Fruit fly (Drosophila melanogaster): ENCODE measurements around the gene Qtzl.

Qtzl gene

dm6 chr2L:12021193-12021592 lies 25.7 kb downstream of the Qtzl start (continued):
- TF ChIP-seq CG4820 (GFP tag; optimal IDR thresholded peaks at IDR 0.05) (no peak), stwl (tag; optimal IDR thresholded peaks at IDR 0.05) (no peak), CG7839 (tag; optimal IDR thresholded peaks at IDR 0.05) (peak; percentile 29), CG7987 (GFP tag; optimal IDR thresholded peaks at IDR 0.05) (peak; percentile 91), her (GFP tag; optimal IDR thresholded peaks at IDR 0.05) (no peak), CG12942 (GFP tag; optimal IDR thresholded peaks at IDR 0.05) (peak; percentile 62), CG12744 (GFP tag; optimal IDR thresholded peaks at IDR 0.05) (peak; percentile 62), salm (tag; optimal IDR thresholded peaks at IDR 0.05) (peak; percentile 9), gro (GFP tag; optimal IDR thresholded peaks at IDR 0.05) (peak; percentile 25), Sin3A (optimal IDR thresholded peaks at IDR 0.05) (no peak), HmgD (GFP tag; optimal IDR thresholded peaks at IDR 0.05) (no peak), CG9817 (tag; optimal IDR thresholded peaks at IDR 0.05) (peak; percentile 29), CG14050 (GFP tag; IDR thresholded peaks at IDR 0.05) (no peak), wor (GFP tag; IDR thresholded peaks at IDR 0.05) (no peak), trh (GFP tag; optimal IDR thresholded peaks at IDR 0.05) (peak; percentile 65), dati (GFP tag; IDR thresholded peaks at IDR 0.05) (no peak), CG1529 (GFP tag; optimal IDR thresholded peaks at IDR 0.05) (peak; percentile 86), inv (GFP tag; IDR thresholded peaks at IDR 0.05; ENCODE audit: partially characterized antibody) (no peak), CG12219 (GFP tag; optimal IDR thresholded peaks at IDR 0.05) (peak; percentile 54), prd (optimal IDR thresholded peaks at IDR 0.05) (no peak), prd (GFP tag; IDR thresholded peaks at IDR 0.05) (peak; percentile 51; the same call in 2 of the 3 replicates), danr (GFP tag; IDR thresholded peaks at IDR 0.05) (no peak), Dp (GFP tag; optimal IDR thresholded peaks at IDR 0.05) (no peak), pzg (GFP tag; optimal IDR thresholded peaks at IDR 0.05) (no peak), peb (GFP tag; IDR thresholded peaks at IDR 0.05) (no peak), Opbp (GFP tag; IDR thresholded peaks at IDR 0.05; ENCODE audit: partially characterized antibody) (no peak), CG8924 (tag; optimal IDR thresholded peaks at IDR 0.05) (peak; percentile 59), p53 (GFP tag; optimal IDR thresholded peaks at IDR 0.05) (no peak), CG8359 (GFP tag; optimal IDR thresholded peaks at IDR 0.05; ENCODE audit: borderline replicate concordance) (no peak), seq (GFP tag; IDR thresholded peaks at IDR 0.05) (peak; percentile 78), chn (GFP tag; optimal IDR thresholded peaks at IDR 0.05) (no peak), CG15514 (GFP tag; optimal IDR thresholded peaks at IDR 0.05) (peak; percentile 75), Vsx1 (GFP tag; optimal IDR thresholded peaks at IDR 0.05) (peak; percentile 81)

dm6 chr2L:12024104-12024503 lies 28.6 kb downstream of the Qtzl start:
- no peak for TF ChIP-seq ara (GFP tag; IDR thresholded peaks at IDR 0.05)
- no peak for TF ChIP-seq NFAT (GFP tag; IDR thresholded peaks at IDR 0.05)
- no peak for TF ChIP-seq gcm (GFP tag; optimal IDR thresholded peaks at IDR 0.05)
- peak; percentile 80 for TF ChIP-seq sd (tag; optimal IDR thresholded peaks at IDR 0.05)
- TF ChIP-seq danr (GFP tag; IDR thresholded peaks at IDR 0.05), result no peak
- no peak for TF ChIP-seq kni (GFP tag; optimal IDR thresholded peaks at IDR 0.05)
- peak; percentile 3 for TF ChIP-seq CG5180 (GFP tag; optimal IDR thresholded peaks at IDR 0.05)
- peak; percentile 85 for TF ChIP-seq CG8281 (tag; optimal IDR thresholded peaks at IDR 0.05)
- TF ChIP-seq CG13894 (tag; optimal IDR thresholded peaks at IDR 0.05), result peak; percentile 32
- TF ChIP-seq CrebB (tag; optimal IDR thresholded peaks at IDR 0.05), result no peak
- TF ChIP-seq gem (tag; optimal IDR thresholded peaks at IDR 0.05), result peak; percentile 82
- no peak for TF ChIP-seq jumu (GFP tag; optimal IDR thresholded peaks at IDR 0.05)
- peak; percentile 25 for TF ChIP-seq Med (GFP tag)
- TF ChIP-seq corto (GFP tag; optimal IDR thresholded peaks at IDR 0.05), result no peak
- TF ChIP-seq CG11723 (GFP tag; optimal IDR thresholded peaks at IDR 0.05), result no peak

Data from whole organism, embryonic.